Worm (Caenorhabditis elegans) whole organism, early embryonic: ENCODE data around the gene Y37E11B.2.

Experiments
- B0310.2 ChIP-seq: sonication (generic microtip); optimal IDR thresholded peaks from 2 replicates; lab custom pipeline; 2016; ENCODE audit warnings: mild to moderate bottlenecking, missing genetic modification characterization, missing compliant biosample characterization
- F13C5.2 ChIP-seq: sonication (generic microtip); optimal IDR thresholded peaks from 2 replicates; lab custom pipeline; 2017; ENCODE audit warnings: mild to moderate bottlenecking, missing genetic modification characterization, inconsistent platforms, missing compliant biosample characterization
- aly-1 ChIP-seq: sonication (generic microtip); optimal IDR thresholded peaks from 2 replicates; lab custom pipeline; 2016; ENCODE audit warnings: missing genetic modification characterization, missing compliant biosample characterization
- ama-1 ChIP-seq: fragments of 150-350 bp; optimal IDR thresholded peaks from 2 replicates; lab custom pipeline; 2014
- ceh-13 ChIP-seq: fragments of 200-800 bp; sonication (Bioruptor generic); optimal IDR thresholded peaks from 2 replicates; lab custom pipeline; 2018; ENCODE audit warnings: mild to moderate bottlenecking, missing genetic modification characterization, missing compliant biosample characterization
- ceh-36 ChIP-seq: sonication (generic microtip); optimal IDR thresholded peaks from 2 replicates; lab custom pipeline; 2016; ENCODE audit warnings: missing genetic modification characterization, inconsistent platforms, missing compliant biosample characterization
- ets-7 ChIP-seq: sonication (generic microtip); optimal IDR thresholded peaks from 2 replicates; lab custom pipeline; 2016; ENCODE audit warnings: missing genotype, missing genetic modification characterization, missing compliant biosample characterization
- flt-1 ChIP-seq: fragments of 200-800 bp; sonication (Bioruptor generic); IDR thresholded peaks from 2 replicates; pipeline ENCODE4 v1.3.6; 2022; ENCODE audit warnings: missing genetic modification characterization, missing compliant biosample characterization
- hmbx-1 ChIP-seq: sonication (generic microtip); optimal IDR thresholded peaks from 2 replicates; lab custom pipeline; 2016; ENCODE audit warnings: mild to moderate bottlenecking, missing genetic modification characterization, missing compliant biosample characterization
- hmg-4 ChIP-seq: fragments of 200-800 bp; sonication (Bioruptor generic); optimal IDR thresholded peaks from 2 replicates; lab custom pipeline; 2018; ENCODE audit warnings: mild to moderate bottlenecking, missing genetic modification characterization, missing compliant biosample characterization
- hnd-1 ChIP-seq: sonication (generic microtip); optimal IDR thresholded peaks from 2 replicates; lab custom pipeline; 2016; ENCODE audit warnings: missing genetic modification characterization, missing compliant biosample characterization
- pes-1 ChIP-seq: fragments of 200-800 bp; sonication (Bioruptor generic); IDR thresholded peaks from 2 replicates; pipeline ENCODE4 v1.3.6; 2022; ENCODE audit warnings: missing genetic modification reagents, missing genetic modification characterization, missing compliant biosample characterization
- scrt-1 ChIP-seq: fragments of 200-800 bp; sonication (Bioruptor generic); IDR thresholded peaks from 2 replicates; pipeline ENCODE4 v1.3.6; 2022; ENCODE audit warnings: missing genetic modification characterization, missing compliant biosample characterization
- sea-1 ChIP-seq: fragments of 200-800 bp; sonication (Bioruptor generic); conservative IDR thresholded peaks from 2 replicates; pipeline ENCODE4 v1.3.6; 2022; ENCODE audit warnings: missing genetic modification characterization, missing compliant biosample characterization
- tbx-11 ChIP-seq: fragments of 200-800 bp; sonication (Bioruptor generic); IDR thresholded peaks from 2 replicates; pipeline ENCODE4 v1.3.6; 2022; ENCODE audit warnings: missing genetic modification characterization, missing compliant biosample characterization
- tbx-37 ChIP-seq: fragments of 200-800 bp; sonication (Bioruptor generic); conservative IDR thresholded peaks from 2 replicates; pipeline ENCODE4 v1.3.6; 2022; ENCODE audit warnings: missing genetic modification reagents, missing genetic modification characterization, missing compliant biosample characterization
- tra-4 ChIP-seq: sonication (generic microtip); optimal IDR thresholded peaks from 2 replicates; lab custom pipeline; 2017; ENCODE audit warnings: missing genetic modification characterization, missing compliant biosample characterization

Gene Y37E11B.2

DNA sequence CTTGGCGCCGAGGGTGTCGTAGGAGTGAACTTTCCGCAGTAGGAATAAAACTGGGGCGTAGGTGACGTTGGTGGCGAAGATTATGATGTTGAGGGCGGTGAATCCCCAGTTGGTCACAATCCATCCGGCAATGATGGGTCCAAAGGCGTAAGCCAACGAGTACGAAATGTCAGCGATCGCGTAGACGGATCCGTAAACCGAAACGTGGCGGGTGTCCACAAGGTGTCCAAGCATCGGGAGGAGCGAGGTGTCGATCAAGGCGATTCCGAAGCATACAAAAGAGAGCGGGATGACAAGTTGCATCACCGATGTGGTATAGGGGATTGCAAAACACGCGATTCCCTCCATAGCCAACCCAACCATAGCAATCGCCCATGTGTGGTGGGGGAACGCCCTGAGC lies 40.5 kb downstream of the Y37E11B.2 start:
- TF ChIP-seq hmbx-1 (tag; lab: Kevin White, UChicago) (no peak), B0310.2 (tag; lab: Kevin White, UChicago) (no peak), hnd-1 (no peak), ceh-13 (GFP tag; lab: Kevin White, UChicago) (no peak), sea-1 (GFP tag; lab: Robert Waterston, UW) (no peak)

DNA sequence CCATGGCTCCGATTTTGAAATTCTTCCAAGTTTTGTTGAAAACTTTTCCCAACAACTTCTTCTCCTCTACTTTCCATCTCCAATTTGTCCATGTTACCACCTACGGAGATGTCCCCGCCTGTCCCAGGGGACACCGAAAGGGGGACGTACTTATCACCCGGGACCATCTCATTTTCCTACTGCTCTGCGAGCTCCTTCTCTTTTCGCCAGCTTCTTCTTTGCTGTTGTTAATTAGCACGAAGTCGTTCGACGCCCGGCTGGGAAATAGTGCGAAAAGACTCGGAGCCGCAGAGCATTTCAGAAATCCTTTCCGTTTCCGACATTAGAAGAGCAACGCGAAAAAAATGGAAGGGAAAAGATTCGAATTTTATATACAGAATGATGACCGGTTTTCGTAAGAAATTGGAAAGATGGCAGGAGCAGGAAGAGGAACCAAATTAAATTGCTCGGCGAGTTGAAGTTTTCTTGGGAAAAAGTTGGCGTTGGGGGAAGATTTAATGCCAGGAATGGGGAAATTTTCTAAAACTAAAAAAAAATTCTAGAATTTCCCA lies 43.6 kb downstream of the Y37E11B.2 start:
- TF ChIP-seq flt-1 (GFP tag; lab: Robert Waterston, UW), result no peak
- TF ChIP-seq tbx-11, result no peak
- TF ChIP-seq aly-1 (tag; lab: Kevin White, UChicago), result no peak
- TF ChIP-seq hmg-4 (GFP tag; lab: Kevin White, UChicago), result no peak
- no peak for TF ChIP-seq ceh-36
- TF ChIP-seq tbx-37 (GFP tag; lab: Robert Waterston, UW), result no peak
- TF ChIP-seq F13C5.2, result no peak
- no peak for TF ChIP-seq ceh-13 (GFP tag; lab: Kevin White, UChicago)
- no peak for TF ChIP-seq B0310.2 (tag; lab: Kevin White, UChicago)
- TF ChIP-seq sea-1 (GFP tag; lab: Robert Waterston, UW), result no peak
- no peak for TF ChIP-seq scrt-1 (GFP tag; lab: Robert Waterston, UW)
- TF ChIP-seq hnd-1, result no peak
- TF ChIP-seq tra-4 (tag; lab: Kevin White, UChicago), result no peak
- TF ChIP-seq pes-1 (GFP tag; lab: Robert Waterston, UW), result no peak
- TF ChIP-seq hmbx-1 (tag; lab: Kevin White, UChicago), result no peak
- no peak for TF ChIP-seq ama-1 (lab: Kevin White, UChicago)
- no peak for TF ChIP-seq ets-7 (tag; lab: Kevin White, UChicago)

DNA sequence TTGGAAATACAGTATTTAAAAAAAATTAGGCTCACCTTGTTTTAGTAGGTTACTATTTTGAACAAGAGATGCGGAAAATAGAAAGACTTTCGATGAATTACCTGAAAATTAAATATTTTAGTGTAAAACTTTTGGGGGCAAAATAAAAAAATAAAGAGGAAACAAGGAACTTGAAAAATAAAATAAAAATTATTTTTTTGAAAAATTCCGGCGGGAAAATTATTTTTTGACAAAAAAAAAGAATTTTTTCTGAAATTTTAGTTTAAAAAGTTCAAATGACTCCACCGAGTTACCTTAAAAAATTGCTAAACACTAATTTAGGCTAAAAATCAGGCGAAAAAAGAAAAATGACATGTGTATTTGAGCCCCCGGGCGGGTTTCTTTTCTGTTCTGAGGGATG lies 46.3 kb downstream of the Y37E11B.2 start, which contains the start of the genes cha-1 and unc-17:
Gene cha-1, minus strand, starts transcription at position 101 of the 400 bp plus-strand sequence.
Gene unc-17, minus strand, starts transcription at position 103 of the 400 bp plus-strand sequence.
- TF ChIP-seq ceh-13 (GFP tag; lab: Kevin White, UChicago), result no peak
- TF ChIP-seq hnd-1, result no peak
- no peak for TF ChIP-seq scrt-1 (GFP tag; lab: Robert Waterston, UW)
- TF ChIP-seq tbx-11, result no peak

DNA sequence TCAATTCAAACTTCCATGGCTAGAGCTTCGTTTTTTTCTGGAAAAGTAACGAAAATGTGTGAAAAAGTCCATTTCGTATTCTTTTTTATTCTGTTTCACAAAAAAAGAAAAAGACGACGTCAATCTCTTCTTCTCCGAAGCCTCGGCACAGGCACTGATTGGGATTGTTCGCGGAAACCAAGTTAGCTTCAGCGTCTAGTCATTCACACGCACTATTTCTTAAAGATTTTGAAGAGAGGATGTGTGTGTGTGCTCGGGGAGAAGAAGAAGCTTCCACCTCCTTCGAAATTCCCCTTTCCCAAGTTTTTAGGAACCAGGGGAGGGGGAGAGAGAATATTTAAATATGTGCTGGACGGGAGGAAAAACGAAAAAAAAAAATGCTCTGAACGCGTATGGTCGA lies 48.2 kb downstream of the Y37E11B.2 start:
- TF ChIP-seq pes-1 (GFP tag; lab: Robert Waterston, UW) (no peak), ama-1 (lab: Kevin White, UChicago) (no peak), ceh-36 (no peak), aly-1 (tag; lab: Kevin White, UChicago) (no peak), F13C5.2 (no peak), scrt-1 (GFP tag; lab: Robert Waterston, UW) (no peak), ets-7 (tag; lab: Kevin White, UChicago) (no peak), hmbx-1 (tag; lab: Kevin White, UChicago) (no peak), tbx-37 (GFP tag; lab: Robert Waterston, UW) (no peak), hnd-1 (no peak), hmg-4 (GFP tag; lab: Kevin White, UChicago) (no peak), flt-1 (GFP tag; lab: Robert Waterston, UW) (no peak), sea-1 (GFP tag; lab: Robert Waterston, UW) (no peak), ceh-13 (GFP tag; lab: Kevin White, UChicago) (no peak), tra-4 (tag; lab: Kevin White, UChicago) (no peak), tbx-11 (no peak), B0310.2 (tag; lab: Kevin White, UChicago) (no peak)
